Worm (Caenorhabditis elegans) whole organism, young adult: ENCODE data around the gene comt-5.
A peak's percentile ranks its signal among the peaks of the same experiment; 100 is the strongest.

Source experiments
- B0336.3 ChIP-seq: fragments of 200-800 bp; sonication (Bioruptor generic); IDR thresholded peaks from 2 replicates; pipeline ENCODE4 v1.3.6; 2022; ENCODE audit warnings: missing genetic modification characterization, missing compliant biosample characterization
- C06A6.2 ChIP-seq: fragments of 200-800 bp; sonication (Bioruptor generic); conservative IDR thresholded peaks from 2 replicates; pipeline ENCODE4 v1.3.6; 2022; ENCODE audit warnings: missing genetic modification characterization, missing compliant biosample characterization
- C17E4.6 ChIP-seq: fragments of 200-800 bp; sonication (Bioruptor generic); IDR thresholded peaks from 2 replicates; pipeline ENCODE4 v1.3.6; 2022; ENCODE audit warnings: missing genetic modification reagents, missing genetic modification characterization, missing compliant biosample characterization
- F10E7.11 ChIP-seq: sonication (generic microtip); optimal IDR thresholded peaks from 2 replicates; lab custom pipeline; 2017; ENCODE audit warnings: mild to moderate bottlenecking, missing genetic modification characterization, moderate library complexity, missing compliant biosample characterization
- F23B12.7 ChIP-seq: sonication (generic microtip); optimal IDR thresholded peaks from 2 replicates; lab custom pipeline; 2017; ENCODE audit warnings: missing genetic modification characterization, mild to moderate bottlenecking, missing compliant biosample characterization, antibody characterized with exemption, moderate library complexity; ENCODE audit not compliant: insufficient read depth
- F49E8.2 ChIP-seq: sonication (generic microtip); optimal IDR thresholded peaks from 3 replicates; lab custom pipeline; 2017; ENCODE audit warnings: missing genetic modification characterization, mild to moderate bottlenecking, missing compliant biosample characterization, antibody characterized with exemption, moderate library complexity; ENCODE audit not compliant: insufficient read depth
- F55B11.4 ChIP-seq: sonication (generic microtip); optimal IDR thresholded peaks from 2 replicates; lab custom pipeline; 2016; ENCODE audit warnings: missing compliant biosample characterization, missing genetic modification characterization, borderline replicate concordance; ENCODE audit not compliant: insufficient read depth
- F57A8.1 ChIP-seq: fragments of 200-800 bp; sonication (Bioruptor generic); optimal IDR thresholded peaks from 2 replicates; lab custom pipeline; 2018; ENCODE audit warnings: mild to moderate bottlenecking, missing genetic modification characterization, moderate library complexity, missing compliant biosample characterization
- F57C9.4 ChIP-seq: sonication (generic microtip); optimal IDR thresholded peaks from 2 replicates; lab custom pipeline; 2017; ENCODE audit warnings: mild to moderate bottlenecking, missing genetic modification characterization, missing compliant biosample characterization
- K11D2.4 ChIP-seq: fragments of 200-800 bp; sonication (Bioruptor generic); IDR thresholded peaks from 2 replicates; pipeline ENCODE4 v1.3.6; 2022; ENCODE audit warnings: missing genetic modification reagents, missing genetic modification characterization, missing compliant biosample characterization
- T26A5.8 ChIP-seq: sonication (generic microtip); optimal IDR thresholded peaks from 2 replicates; lab custom pipeline; 2016; ENCODE audit warnings: missing genetic modification characterization, missing compliant biosample characterization
- Y67H2A.10 ChIP-seq: fragments of 200-800 bp; sonication (Bioruptor generic); conservative IDR thresholded peaks from 2 replicates; pipeline ENCODE4 v1.3.6; 2022; ENCODE audit warnings: missing genetic modification reagents, missing genetic modification characterization, missing compliant biosample characterization
- Y79H2A.3 ChIP-seq: fragments of 200-800 bp; sonication (Bioruptor generic); conservative IDR thresholded peaks from 2 replicates; pipeline ENCODE4 v1.3.6; 2022; ENCODE audit warnings: missing genetic modification reagents, missing genetic modification characterization, missing compliant biosample characterization
- Y95B8A.8 ChIP-seq: fragments of 200-800 bp; sonication (Bioruptor generic); IDR thresholded peaks from 2 replicates; pipeline ENCODE4 v1.3.6; 2022; ENCODE audit warnings: missing genetic modification reagents, missing genetic modification characterization, missing compliant biosample characterization
- ama-1 ChIP-seq, 3 experiments: fragments of 150-350 bp in 1 of 3; sonication (generic microtip) in 2 of 3; optimal IDR thresholded peaks; 2 replicates each; lab custom pipeline; 2014 to 2018; ENCODE audit warnings: missing biosample characterization in 2 of 3, missing genetic modification characterization in 2 of 3, missing genetic modification reagents in 2 of 3
- aptf-2 ChIP-seq: fragments of 200-800 bp; sonication (Bioruptor generic); conservative IDR thresholded peaks from 2 replicates; pipeline ENCODE4 v1.3.6; 2022; ENCODE audit warnings: missing genetic modification reagents, missing genetic modification characterization, missing compliant biosample characterization
- atf-7 ChIP-seq: sonication (generic microtip); optimal IDR thresholded peaks from 2 replicates; lab custom pipeline; 2017; ENCODE audit warnings: mild to moderate bottlenecking, missing genetic modification characterization, missing compliant biosample characterization
- attf-5 ChIP-seq: fragments of 200-800 bp; sonication (Bioruptor generic); optimal IDR thresholded peaks from 2 replicates; lab custom pipeline; 2018; ENCODE audit warnings: mild to moderate bottlenecking, missing genetic modification characterization, missing compliant biosample characterization
- attf-6 ChIP-seq: fragments of 200-800 bp; sonication (Bioruptor generic); IDR thresholded peaks from 2 replicates; pipeline ENCODE4 v1.3.6; 2022; ENCODE audit warnings: missing genetic modification reagents, missing genetic modification characterization, missing compliant biosample characterization
- bed-1 ChIP-seq: fragments of 200-800 bp; sonication (Bioruptor generic); IDR thresholded peaks from 2 replicates; pipeline ENCODE4 v1.3.6; 2022; ENCODE audit warnings: missing genetic modification reagents, missing genetic modification characterization, missing compliant biosample characterization
- ceh-27 ChIP-seq: fragments of 200-800 bp; sonication (Bioruptor generic); optimal IDR thresholded peaks from 2 replicates; lab custom pipeline; 2018; ENCODE audit warnings: mild to moderate bottlenecking, missing genetic modification characterization, moderate library complexity, missing compliant biosample characterization
- ceh-91 ChIP-seq: fragments of 200-800 bp; sonication (Bioruptor generic); IDR thresholded peaks from 2 replicates; pipeline ENCODE4 v1.3.6; 2022; ENCODE audit warnings: missing genetic modification reagents, missing genetic modification characterization, missing compliant biosample characterization
- chd-7 ChIP-seq: sonication (generic microtip); optimal IDR thresholded peaks from 2 replicates; lab custom pipeline; 2016; ENCODE audit warnings: mild to moderate bottlenecking, missing genetic modification characterization, moderate library complexity, missing compliant biosample characterization
- dpl-1 ChIP-seq: fragments of 150-350 bp; optimal IDR thresholded peaks from 2 replicates; lab custom pipeline; 2014; ENCODE audit warnings: missing biosample characterization, missing genetic modification reagents, missing genetic modification characterization
- efl-1 ChIP-seq: fragments of 150-350 bp; optimal IDR thresholded peaks from 2 replicates; lab custom pipeline; 2014; ENCODE audit warnings: missing biosample characterization, missing genetic modification reagents, missing genetic modification characterization
- egrh-3 ChIP-seq: fragments of 200-800 bp; sonication (Bioruptor generic); IDR thresholded peaks from 2 replicates; pipeline ENCODE4 v1.3.6; 2022; ENCODE audit warnings: missing genetic modification reagents, missing genetic modification characterization, missing compliant biosample characterization
- ets-4 ChIP-seq: fragments of 200-800 bp; sonication (Bioruptor generic); optimal IDR thresholded peaks from 2 replicates; lab custom pipeline; 2018; ENCODE audit warnings: mild to moderate bottlenecking, missing genetic modification characterization, missing compliant biosample characterization
- fkh-3 ChIP-seq: sonication (generic microtip); optimal IDR thresholded peaks from 2 replicates; lab custom pipeline; 2016; ENCODE audit warnings: mild to moderate bottlenecking, missing genetic modification characterization, missing compliant biosample characterization
- gei-17 ChIP-seq: fragments of 200-800 bp; sonication (Bioruptor generic); optimal IDR thresholded peaks from 2 replicates; lab custom pipeline; 2018; ENCODE audit warnings: mild to moderate bottlenecking, missing genetic modification characterization, missing compliant biosample characterization
- hlh-12 ChIP-seq: sonication (generic microtip); optimal IDR thresholded peaks from 2 replicates; lab custom pipeline; 2016; ENCODE audit warnings: missing genetic modification characterization, missing compliant biosample characterization
- hlh-26 ChIP-seq: fragments of 200-800 bp; sonication (Bioruptor generic); conservative IDR thresholded peaks from 2 replicates; pipeline ENCODE4 v1.3.6; 2022; ENCODE audit warnings: missing genetic modification reagents, missing genetic modification characterization, missing compliant biosample characterization
- lin-26 ChIP-seq: fragments of 200-800 bp; sonication (Bioruptor generic); IDR thresholded peaks from 2 replicates; pipeline ENCODE4 v1.3.6; 2022; ENCODE audit warnings: missing genetic modification reagents, missing genetic modification characterization, missing compliant biosample characterization
- lir-1 ChIP-seq: fragments of 200-800 bp; sonication (Bioruptor generic); conservative IDR thresholded peaks from 2 replicates; pipeline ENCODE4 v1.3.6; 2022; ENCODE audit warnings: missing genetic modification reagents, missing genetic modification characterization, missing compliant biosample characterization
- lsl-1 ChIP-seq: fragments of 200-800 bp; sonication (Bioruptor generic); optimal IDR thresholded peaks from 2 replicates; lab custom pipeline; 2018; ENCODE audit warnings: mild to moderate bottlenecking, missing genetic modification characterization, moderate library complexity, missing compliant biosample characterization
- madf-6 ChIP-seq: fragments of 200-800 bp; sonication (Bioruptor generic); IDR thresholded peaks from 2 replicates; pipeline ENCODE4 v1.3.6; 2022; ENCODE audit warnings: missing genetic modification reagents, missing genetic modification characterization, missing compliant biosample characterization
- madf-8 ChIP-seq: fragments of 200-800 bp; sonication (Bioruptor generic); conservative IDR thresholded peaks from 2 replicates; pipeline ENCODE4 v1.3.6; 2022; ENCODE audit warnings: missing genetic modification reagents, missing genetic modification characterization, missing compliant biosample characterization
- nfya-1 ChIP-seq: sonication (generic microtip); optimal IDR thresholded peaks from 2 replicates; lab custom pipeline; 2017; ENCODE audit warnings: antibody characterized with exemption, missing compliant biosample characterization, missing genetic modification characterization, borderline replicate concordance; ENCODE audit not compliant: insufficient read depth
- nhr-179 ChIP-seq: sonication (generic microtip); optimal IDR thresholded peaks from 2 replicates; lab custom pipeline; 2016; ENCODE audit warnings: mild to moderate bottlenecking, missing genetic modification characterization, missing compliant biosample characterization
- nhr-90 ChIP-seq: sonication (generic microtip); optimal IDR thresholded peaks from 2 replicates; lab custom pipeline; 2016; ENCODE audit warnings: missing genotype, mild to moderate bottlenecking, missing genetic modification characterization, missing compliant biosample characterization
- snpc-1.1 ChIP-seq: sonication (generic microtip); optimal IDR thresholded peaks from 2 replicates; lab custom pipeline; 2017; ENCODE audit warnings: missing genetic modification characterization, mild to moderate bottlenecking, missing compliant biosample characterization, antibody characterized with exemption, moderate library complexity, missing genotype, missing genetic modification reagents; ENCODE audit not compliant: insufficient read depth
- snpc-3.4 ChIP-seq: sonication (generic microtip); optimal IDR thresholded peaks from 2 replicates; lab custom pipeline; 2017; ENCODE audit warnings: missing genetic modification characterization, mild to moderate bottlenecking, missing compliant biosample characterization, antibody characterized with exemption, moderate library complexity, missing genotype, missing genetic modification reagents
- snpc-4 ChIP-seq, 5 experiments: fragments of 150-350 bp in 1 of 5; sonication (generic microtip) in 4 of 5; optimal IDR thresholded peaks; 2 replicates each; lab custom pipeline; 2014 to 2018; ENCODE audit warnings: missing genetic modification characterization in 5 of 5, missing biosample characterization in 3 of 5, antibody characterized with exemption in 2 of 5, mild to moderate bottlenecking in 2 of 5, missing compliant biosample characterization in 2 of 5, missing genotype in 2 of 5, moderate library complexity in 2 of 5, missing genetic modification reagents in 1 of 5
- tbp1 ChIP-seq: fragments of 200-800 bp; sonication (Bioruptor generic); optimal IDR thresholded peaks from 2 replicates; lab custom pipeline; 2018; ENCODE audit warnings: mild to moderate bottlenecking, missing genetic modification characterization, missing compliant biosample characterization
- ztf-26 ChIP-seq: sonication (generic microtip); optimal IDR thresholded peaks from 2 replicates; lab custom pipeline; 2017; ENCODE audit warnings: missing genetic modification characterization, missing compliant biosample characterization
- ztf-28 ChIP-seq: fragments of 200-800 bp; sonication (Bioruptor generic); IDR thresholded peaks from 2 replicates; pipeline ENCODE4 v1.3.6; 2022; ENCODE audit warnings: missing genetic modification reagents, missing genetic modification characterization, missing compliant biosample characterization
- ztf-3 ChIP-seq: fragments of 200-800 bp; sonication (Bioruptor generic); optimal IDR thresholded peaks from 2 replicates; lab custom pipeline; 2018; ENCODE audit warnings: mild to moderate bottlenecking, missing genetic modification characterization, missing compliant biosample characterization
- ztf-6 ChIP-seq: fragments of 200-800 bp; sonication (Bioruptor generic); IDR thresholded peaks from 2 replicates; pipeline ENCODE4 v1.3.6; 2022; ENCODE audit warnings: missing genetic modification reagents, missing genetic modification characterization, missing compliant biosample characterization

The comt-5 gene

DNA sequence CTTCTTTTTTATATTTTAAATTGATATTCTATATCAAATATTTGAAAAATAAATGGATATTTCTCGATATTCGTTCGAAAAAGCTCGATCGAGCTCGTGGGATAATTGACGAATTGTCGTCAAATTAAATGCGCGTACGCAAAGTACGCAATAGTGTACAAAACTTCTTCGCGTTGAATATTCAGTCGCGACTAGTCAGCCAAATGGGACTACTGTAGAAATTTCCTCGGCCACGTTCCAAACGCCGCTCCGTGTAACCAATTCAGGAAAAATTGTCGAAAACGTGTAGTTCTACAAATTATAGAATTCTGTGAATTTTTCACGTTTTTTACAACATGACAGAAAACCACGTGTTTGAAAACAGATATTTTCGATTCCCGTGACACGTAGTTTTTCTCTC is 45.0 kb downstream of the comt-5 start (continued):
- TF ChIP-seq fkh-3 (tag; lab: Kevin White, UChicago) (no peak), lsl-1 (GFP tag; lab: Kevin White, UChicago) (peak; percentile 93), F23B12.7 (tag; lab: Kevin White, UChicago) (no peak), hlh-26 (GFP tag; lab: Robert Waterston, UW) (no peak), Y67H2A.10 (GFP tag; lab: Robert Waterston, UW) (peak; percentile 81), bed-1 (GFP tag; lab: Robert Waterston, UW) (no peak), tbp1 (GFP tag; lab: Kevin White, UChicago) (peak; percentile 51), attf-6 (GFP tag; lab: Robert Waterston, UW) (0 out of 2 replicates have a peak, but pooled peaks have one; percentile 36), madf-8 (peak; percentile 84), ets-4 (no peak), T26A5.8 (tag; lab: Kevin White, UChicago) (no peak), F55B11.4 (tag; lab: Kevin White, UChicago) (no peak), gei-17 (GFP tag; lab: Kevin White, UChicago) (no peak), F57A8.1 (GFP tag; lab: Kevin White, UChicago) (no peak), snpc-4 (GFP tag; optimal IDR thresholded peaks at IDR 0.05; lab: Kevin White, UChicago) (peak; percentile 29), snpc-4 (tag; optimal IDR thresholded peaks at IDR 0.05; lab: Kevin White, UChicago) (peak in 2 of 4 experiments; percentile 25 to 30), chd-7 (tag; lab: Kevin White, UChicago) (no peak), madf-6 (GFP tag; lab: Robert Waterston, UW) (peak; percentile 90), Y95B8A.8 (GFP tag; lab: Robert Waterston, UW) (peak; percentile 79; the same call in 1 of the 2 replicates), snpc-1.1 (no peak), ztf-6 (GFP tag; lab: Robert Waterston, UW) (no peak), egrh-3 (GFP tag; lab: Robert Waterston, UW) (peak; percentile 42; the same call in 1 of the 2 replicates), ztf-26 (tag; lab: Kevin White, UChicago) (no peak), nhr-90 (peak; percentile 0), ztf-28 (GFP tag; lab: Robert Waterston, UW) (peak; percentile 84; the same call in 1 of the 2 replicates), lir-1 (GFP tag; lab: Robert Waterston, UW) (peak; percentile 57; the same call in 1 of the 2 replicates), efl-1 (peak; percentile 58), dpl-1 (peak; percentile 62), Y79H2A.3 (GFP tag; lab: Robert Waterston, UW) (peak; percentile 72), nfya-1 (tag; lab: Kevin White, UChicago) (no peak), hlh-12 (tag; lab: Kevin White, UChicago) (no peak), snpc-3.4 (tag; lab: Kevin White, UChicago) (no peak), ama-1 (optimal IDR thresholded peaks at IDR 0.05; lab: Kevin White, UChicago) (no peak), ama-1 (GFP tag; optimal IDR thresholded peaks at IDR 0.05; lab: Kevin White, UChicago) (no peak), K11D2.4 (no peak), attf-5 (GFP tag; lab: Kevin White, UChicago) (peak; percentile 69), ceh-91 (GFP tag; lab: Robert Waterston, UW) (peak; percentile 89), C17E4.6 (GFP tag; lab: Robert Waterston, UW) (no peak), F49E8.2 (peak; percentile 71), lin-26 (GFP tag; lab: Robert Waterston, UW) (no peak), aptf-2 (GFP tag; lab: Robert Waterston, UW) (peak; percentile 92), ceh-27 (GFP tag; lab: Kevin White, UChicago) (peak; percentile 43), nhr-179 (tag; lab: Kevin White, UChicago) (no peak), B0336.3 (GFP tag; lab: Robert Waterston, UW) (peak; percentile 65), ztf-3 (no peak), C06A6.2 (no peak), F57C9.4 (tag; lab: Kevin White, UChicago) (no peak), F10E7.11 (tag; lab: Kevin White, UChicago) (no peak), atf-7 (tag; lab: Kevin White, UChicago) (no peak)
